Fruit fly (Drosophila melanogaster): ENCODE measurements around the gene HIP-R.

DNA sequence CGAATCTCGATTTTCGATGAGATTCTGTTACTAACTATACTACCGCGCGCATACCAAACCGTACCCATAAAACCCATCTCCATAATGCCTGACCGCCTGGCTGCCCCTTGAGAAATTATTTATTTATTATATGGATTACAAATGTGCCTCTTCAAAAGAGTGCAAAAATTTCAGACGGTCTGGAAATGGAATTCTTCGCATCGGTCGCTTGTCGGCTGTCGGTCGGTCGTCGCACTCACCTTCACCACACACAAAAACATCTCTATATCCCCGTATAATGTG is 47.1 kb upstream of the HIP-R start:
- no peak for TF ChIP-seq CG8478 (optimal IDR thresholded peaks at IDR 0.05)
- no peak for TF ChIP-seq CTCF (optimal IDR thresholded peaks at IDR 0.05)
